Worm (Caenorhabditis elegans) whole organism, L4 larva: ENCODE measurements around the gene ced-9.

ENCODE experiments used
- D1046.2 ChIP-seq: fragments of 200-800 bp; sonication (Bioruptor generic); IDR thresholded peaks from 2 replicates; pipeline ENCODE4 v1.3.6; 2022; ENCODE audit warnings: missing genetic modification characterization, missing compliant biosample characterization
- F10B5.3 ChIP-seq: sonication (generic microtip); optimal IDR thresholded peaks from 2 replicates; lab custom pipeline; 2016; ENCODE audit warnings: mild to moderate bottlenecking, missing genetic modification characterization, missing compliant biosample characterization
- F49E8.2 ChIP-seq: sonication (generic microtip); optimal IDR thresholded peaks from 2 replicates; lab custom pipeline; 2016; ENCODE audit warnings: missing compliant biosample characterization, mild to moderate bottlenecking, missing genetic modification characterization, borderline replicate concordance
- Y105C5A.15 ChIP-seq: fragments of 200-800 bp; sonication (Bioruptor generic); IDR thresholded peaks from 2 replicates; pipeline ENCODE4 v1.3.6; 2022; ENCODE audit warnings: missing genetic modification characterization, missing compliant biosample characterization
- ZK337.2 ChIP-seq: fragments of 200-800 bp; sonication (Bioruptor generic); IDR thresholded peaks from 2 replicates; pipeline ENCODE4 v1.3.6; 2022; ENCODE audit warnings: missing genetic modification reagents, missing genetic modification characterization, missing compliant biosample characterization
- ZK546.5 ChIP-seq, 2 experiments: sonication (generic microtip); optimal IDR thresholded peaks; 2 replicates each; lab custom pipeline; 2017; ENCODE audit warnings: missing biosample characterization in 2 of 2, missing genetic modification characterization in 2 of 2
- aha-1 ChIP-seq: fragments of 150-350 bp; peaks from one replicate; lab custom pipeline; 2014; ENCODE audit warnings: missing biosample characterization, missing genetic modification characterization
- ceh-20 ChIP-seq: fragments of 200-800 bp; sonication (Bioruptor generic); IDR thresholded peaks from 2 replicates; pipeline ENCODE4 v1.3.6; 2022; ENCODE audit warnings: missing genetic modification reagents, missing genetic modification characterization, missing compliant biosample characterization
- ceh-28 ChIP-seq: fragments of 150-350 bp; optimal IDR thresholded peaks from 2 replicates; lab custom pipeline; 2014; ENCODE audit warnings: missing biosample characterization, missing genetic modification reagents, missing genetic modification characterization
- ceh-44 ChIP-seq: fragments of 200-800 bp; sonication (Bioruptor generic); IDR thresholded peaks from 2 replicates; pipeline ENCODE4 v1.3.6; 2022; ENCODE audit warnings: missing genetic modification reagents, missing genetic modification characterization, missing compliant biosample characterization
- daf-12 ChIP-seq: fragments of 150-350 bp; optimal IDR thresholded peaks from 2 replicates; lab custom pipeline; 2014; ENCODE audit warnings: missing biosample characterization, missing genetic modification reagents, missing genetic modification characterization
- daf-16 ChIP-seq, 3 experiments: sonication (generic microtip); optimal IDR thresholded peaks; 2 replicates each; lab custom pipeline; 2016 to 2017; ENCODE audit warnings: missing genetic modification characterization in 3 of 3, missing genetic modification reagents in 3 of 3, mild to moderate bottlenecking in 2 of 3, missing compliant biosample characterization in 2 of 3, missing biosample characterization in 1 of 3, moderate library complexity in 1 of 3
- dmd-6 ChIP-seq: fragments of 200-800 bp; sonication (Bioruptor generic); IDR thresholded peaks from 2 replicates; pipeline ENCODE4 v1.3.6; 2022; ENCODE audit warnings: missing genetic modification reagents, missing genetic modification characterization, missing compliant biosample characterization
- dpl-1 ChIP-seq: fragments of 150-350 bp; optimal IDR thresholded peaks from 2 replicates; lab custom pipeline; 2014; ENCODE audit warnings: missing biosample characterization, missing genetic modification reagents, missing genetic modification characterization
- duxl-1 ChIP-seq: sonication (generic microtip); optimal IDR thresholded peaks from 2 replicates; lab custom pipeline; 2016; ENCODE audit warnings: mild to moderate bottlenecking, missing genetic modification characterization, moderate library complexity, missing compliant biosample characterization; ENCODE audit not compliant: poor library complexity
- fkh-10 ChIP-seq: fragments of 150-350 bp; optimal IDR thresholded peaks from 2 replicates; lab custom pipeline; 2014; ENCODE audit warnings: missing biosample characterization, missing genetic modification reagents, missing genetic modification characterization
- hlh-11 ChIP-seq: fragments of 200-800 bp; sonication (Bioruptor generic); optimal IDR thresholded peaks from 2 replicates; lab custom pipeline; 2018; ENCODE audit warnings: mild to moderate bottlenecking, missing genetic modification characterization, missing compliant biosample characterization
- hlh-30 ChIP-seq: sonication (generic microtip); optimal IDR thresholded peaks from 2 replicates; lab custom pipeline; 2017; ENCODE audit warnings: antibody characterized with exemption, mild to moderate bottlenecking, missing genetic modification characterization, missing compliant biosample characterization; ENCODE audit not compliant: insufficient read depth
- hmg-1.1 ChIP-seq: fragments of 200-800 bp; sonication (Bioruptor generic); IDR thresholded peaks from 2 replicates; pipeline ENCODE4 v1.3.6; 2022; ENCODE audit warnings: missing genetic modification reagents, missing genetic modification characterization, missing compliant biosample characterization
- jun-1 ChIP-seq: fragments of 150-350 bp; optimal IDR thresholded peaks from 2 replicates; lab custom pipeline; 2014; ENCODE audit warnings: missing biosample characterization, missing genetic modification reagents, missing genetic modification characterization
- lim-7 ChIP-seq: fragments of 200-800 bp; sonication (Bioruptor generic); IDR thresholded peaks from 2 replicates; pipeline ENCODE4 v1.3.6; 2022; ENCODE audit warnings: missing genetic modification characterization, missing compliant biosample characterization
- lin-1 ChIP-seq: fragments of 200-800 bp; sonication (Bioruptor generic); IDR thresholded peaks from 2 replicates; pipeline ENCODE4 v1.3.6; 2022; ENCODE audit warnings: missing genetic modification reagents, missing genetic modification characterization, missing compliant biosample characterization
- lin-39 ChIP-seq: fragments of 150-350 bp; optimal IDR thresholded peaks from 2 replicates; lab custom pipeline; 2014; ENCODE audit warnings: missing biosample characterization, missing genetic modification reagents, missing genetic modification characterization
- lsy-2 ChIP-seq, 2 experiments: fragments of 150-350 bp in 1 of 2; sonication (generic microtip) in 1 of 2; optimal IDR thresholded peaks; 2 replicates each; lab custom pipeline; 2014 to 2017; ENCODE audit warnings: missing biosample characterization in 2 of 2, missing genetic modification characterization in 2 of 2
- madf-5 ChIP-seq, 2 experiments: fragments of 200-800 bp; sonication (Bioruptor generic); IDR thresholded peaks; 2 replicates each; pipeline ENCODE4 v1.3.6; 2022; ENCODE audit warnings: missing compliant biosample characterization in 2 of 2, missing genetic modification characterization in 2 of 2
- mdl-1 ChIP-seq, 2 experiments: fragments of 150-350 bp in 1 of 2; sonication (generic microtip) in 1 of 2; optimal IDR thresholded peaks; 2 replicates each; lab custom pipeline; 2014 to 2017; ENCODE audit warnings: missing biosample characterization in 2 of 2, missing genetic modification characterization in 2 of 2
- mdt-29 ChIP-seq: fragments of 200-800 bp; sonication (Bioruptor generic); IDR thresholded peaks from 2 replicates; pipeline ENCODE4 v1.3.6; 2022; ENCODE audit warnings: missing genetic modification reagents, missing genetic modification characterization, missing compliant biosample characterization
- mxl-3 ChIP-seq: fragments of 200-800 bp; sonication (Bioruptor generic); optimal IDR thresholded peaks from 2 replicates; lab custom pipeline; 2018; ENCODE audit warnings: mild to moderate bottlenecking, missing genetic modification characterization, missing compliant biosample characterization
- nhr-102 ChIP-seq: sonication (generic microtip); optimal IDR thresholded peaks from 2 replicates; lab custom pipeline; 2016; ENCODE audit warnings: mild to moderate bottlenecking, missing genetic modification characterization, moderate library complexity, missing compliant biosample characterization
- nhr-111 ChIP-seq: fragments of 200-800 bp; sonication (Bioruptor generic); optimal IDR thresholded peaks from 2 replicates; lab custom pipeline; 2018; ENCODE audit warnings: mild to moderate bottlenecking, missing genetic modification characterization, missing compliant biosample characterization
- nhr-25 ChIP-seq: sonication (generic microtip); optimal IDR thresholded peaks from 2 replicates; lab custom pipeline; 2017; ENCODE audit warnings: missing genetic modification characterization, mild to moderate bottlenecking, missing compliant biosample characterization, antibody characterized with exemption, moderate library complexity, borderline replicate concordance; ENCODE audit not compliant: insufficient read depth
- nhr-28 ChIP-seq: fragments of 150-350 bp; optimal IDR thresholded peaks from 2 replicates; lab custom pipeline; 2014; ENCODE audit warnings: missing biosample characterization, missing genetic modification characterization
- nhr-42 ChIP-seq: fragments of 200-800 bp; sonication (Bioruptor generic); IDR thresholded peaks from 2 replicates; pipeline ENCODE4 v1.3.6; 2022; ENCODE audit warnings: missing genetic modification characterization, missing compliant biosample characterization
- nhr-77 ChIP-seq: fragments of 150-350 bp; optimal IDR thresholded peaks from 2 replicates; lab custom pipeline; 2014; ENCODE audit warnings: missing biosample characterization, missing genetic modification characterization
- pqm-1 ChIP-seq: sonication (generic microtip); optimal IDR thresholded peaks from 2 replicates; lab custom pipeline; 2017; ENCODE audit warnings: missing biosample characterization, missing genetic modification characterization
- rbr-2 ChIP-seq: sonication (generic microtip); optimal IDR thresholded peaks from 2 replicates; lab custom pipeline; 2016; ENCODE audit warnings: missing genotype, missing genetic modification characterization, missing compliant biosample characterization
- sdz-12 ChIP-seq: fragments of 200-800 bp; sonication (Bioruptor generic); optimal IDR thresholded peaks from 2 replicates; lab custom pipeline; 2018; ENCODE audit warnings: mild to moderate bottlenecking, missing genetic modification characterization, missing compliant biosample characterization
- set-16 ChIP-seq: fragments of 200-800 bp; sonication (Bioruptor generic); IDR thresholded peaks from 2 replicates; pipeline ENCODE4 v1.3.6; 2022; ENCODE audit warnings: missing genetic modification reagents, missing genetic modification characterization, missing compliant biosample characterization
- snpc-1.2 ChIP-seq: fragments of 200-800 bp; sonication (Bioruptor generic); IDR thresholded peaks from 2 replicates; pipeline ENCODE4 v1.3.6; 2022; ENCODE audit warnings: missing genetic modification reagents, missing genetic modification characterization, missing compliant biosample characterization
- snpc-4 ChIP-seq: fragments of 150-350 bp; optimal IDR thresholded peaks from 2 replicates; lab custom pipeline; 2014; ENCODE audit warnings: missing biosample characterization, missing genetic modification characterization
- unc-62 ChIP-seq, 3 experiments: fragments of 150-350 bp in 1 of 3; sonication (generic microtip); optimal IDR thresholded peaks in 2 of 3; peaks in 1 of 3; 1 replicate in 1 of 3; 2 replicates in 2 of 3; lab custom pipeline; 2014 to 2017; ENCODE audit warnings: missing biosample characterization in 3 of 3, missing genetic modification characterization in 3 of 3, missing genetic modification reagents in 3 of 3, missing genotype in 1 of 3
- vab-7 ChIP-seq: fragments of 200-800 bp; sonication (Bioruptor generic); IDR thresholded peaks from 2 replicates; pipeline ENCODE4 v1.3.6; 2022; ENCODE audit warnings: missing genetic modification reagents, missing genetic modification characterization, missing compliant biosample characterization
- zfp-3 ChIP-seq: fragments of 200-800 bp; sonication (Bioruptor generic); conservative IDR thresholded peaks from 2 replicates; pipeline ENCODE4 v1.3.6; 2022; ENCODE audit warnings: missing genetic modification reagents, missing genetic modification characterization, missing compliant biosample characterization
- zip-11 ChIP-seq: fragments of 200-800 bp; sonication (Bioruptor generic); IDR thresholded peaks from 2 replicates; pipeline ENCODE4 v1.3.6; 2022; ENCODE audit warnings: missing genetic modification characterization, missing compliant biosample characterization
- zip-2 ChIP-seq: fragments of 150-350 bp; optimal IDR thresholded peaks from 2 replicates; lab custom pipeline; 2014; ENCODE audit warnings: missing biosample characterization, missing genetic modification characterization
- ztf-7 ChIP-seq: fragments of 150-350 bp; optimal IDR thresholded peaks from 2 replicates; lab custom pipeline; 2014; ENCODE audit warnings: missing biosample characterization, missing genetic modification characterization

ced-9 gene

ce11 chrIII:10367355-10367909 is 32.5 kb downstream of the ced-9 start:
- TF ChIP-seq hmg-1.1 (GFP tag; lab: Robert Waterston, UW) (0 out of 2 replicates have a peak, but pooled peaks have one; percentile 33), pqm-1 (tag; lab: Kevin White, UChicago) (no peak), F49E8.2 (tag; lab: Kevin White, UChicago) (no peak), mxl-3 (GFP tag; lab: Kevin White, UChicago) (no peak), ceh-44 (GFP tag; lab: Robert Waterston, UW) (no peak), dpl-1 (GFP tag; lab: Kevin White, UChicago) (no peak), zfp-3 (GFP tag; lab: Robert Waterston, UW) (no peak), dmd-6 (no peak), ceh-28 (tag; lab: Kevin White, UChicago) (peak; percentile 57), lin-39 (tag; lab: Kevin White, UChicago) (no peak), lsy-2 (tag; optimal IDR thresholded peaks at IDR 0.05; lab: Kevin White, UChicago) (peak in 1 of 2 experiments; percentile 10), daf-12 (tag; lab: Kevin White, UChicago) (no peak), rbr-2 (peak; percentile 15), fkh-10 (GFP tag; lab: Kevin White, UChicago) (peak; percentile 33), nhr-42 (GFP tag; lab: Robert Waterston, UW) (no peak), vab-7 (GFP tag; lab: Robert Waterston, UW) (no peak), daf-16 (GFP tag; optimal IDR thresholded peaks at IDR 0.05; lab: Kevin White, UChicago) (no peak), daf-16 (tag; optimal IDR thresholded peaks at IDR 0.05; lab: Kevin White, UChicago) (no peak), hlh-30 (peak; percentile 38), mdt-29 (GFP tag; lab: Robert Waterston, UW) (no peak), snpc-1.2 (GFP tag; lab: Robert Waterston, UW) (no peak), D1046.2 (GFP tag; lab: Robert Waterston, UW) (no peak), unc-62 (GFP tag; optimal IDR thresholded peaks at IDR 0.05 in 1 of 2; lab: Kevin White, UChicago) (peak in 1 of 2 experiments; percentile 62), unc-62 (tag; optimal IDR thresholded peaks at IDR 0.05; lab: Kevin White, UChicago) (no peak), sdz-12 (GFP tag; lab: Kevin White, UChicago) (no peak), zip-11 (no peak), ztf-7 (no peak), nhr-25 (tag; lab: Kevin White, UChicago) (no peak), mdl-1 (tag; optimal IDR thresholded peaks at IDR 0.05; lab: Kevin White, UChicago) (peak in 1 of 2 experiments; percentile 21), snpc-4 (tag; lab: Kevin White, UChicago) (no peak), lin-1 (no peak), aha-1 (tag; lab: Kevin White, UChicago) (peak; percentile 78), duxl-1 (no peak), nhr-102 (tag; lab: Kevin White, UChicago) (no peak), jun-1 (no peak), zip-2 (tag; lab: Kevin White, UChicago) (no peak), ZK337.2 (no peak), set-16 (GFP tag; lab: Robert Waterston, UW) (peak; percentile 24; the same call in 1 of the 2 replicates)

- TF ChIP-seq ceh-20 (GFP tag; lab: Robert Waterston, UW) (no peak), ceh-28 (tag; lab: Kevin White, UChicago) (no peak), F10B5.3 (tag; lab: Kevin White, UChicago) (no peak), unc-62 (GFP tag; optimal IDR thresholded peaks at IDR 0.05 in 1 of 2; lab: Kevin White, UChicago) (peak in 1 of 2 experiments; percentile 95), unc-62 (tag; optimal IDR thresholded peaks at IDR 0.05; lab: Kevin White, UChicago) (no peak), hlh-11 (no peak), nhr-111 (no peak), nhr-28 (tag; lab: Kevin White, UChicago) (no peak), nhr-77 (tag; lab: Kevin White, UChicago) (no peak), lim-7 (GFP tag; lab: Robert Waterston, UW) (no peak), ZK546.5 (tag; optimal IDR thresholded peaks at IDR 0.05; lab: Kevin White, UChicago) (no peak), aha-1 (tag; lab: Kevin White, UChicago) (peak; percentile 22), Y105C5A.15 (no peak), snpc-4 (tag; lab: Kevin White, UChicago) (no peak), D1046.2 (GFP tag; lab: Robert Waterston, UW) (no peak), mdt-29 (GFP tag; lab: Robert Waterston, UW) (no peak), madf-5 (GFP tag; IDR thresholded peaks at IDR 0.05; lab: Robert Waterston, UW) (no peak), mdl-1 (tag; optimal IDR thresholded peaks at IDR 0.05; lab: Kevin White, UChicago) (no peak), dpl-1 (GFP tag; lab: Kevin White, UChicago) (no peak)
- TF ChIP-seq, all 104 proteins: peak for 2
Measured at ce11 chrIII:10373845-10374244, 38.9 kb downstream of the ced-9 start.
